Fruit fly (Drosophila melanogaster) whole organism, adult: ENCODE results near the gene Tak1.

Experiments used
- CG7101 ChIP-seq: fragments of 200-800 bp; sonication (Bioruptor generic); optimal IDR thresholded peaks from 2 replicates; lab custom pipeline; 2018; ENCODE audit warnings: missing biosample characterization, mild to moderate bottlenecking, missing genetic modification characterization, moderate library complexity
- kay ChIP-seq: fragments of 200-800 bp; sonication (Bioruptor generic); peaks from one replicate; lab custom pipeline; 2016; ENCODE audit warnings: missing biosample characterization, missing genetic modification characterization, borderline replicate concordance
- ovo ChIP-seq: fragments of 200-800 bp; sonication (Bioruptor generic); optimal IDR thresholded peaks from 2 replicates; lab custom pipeline; 2016; ENCODE audit warnings: missing biosample characterization, missing genetic modification characterization
- tj ChIP-seq: fragments of 200-800 bp; sonication (Bioruptor generic); optimal IDR thresholded peaks from 3 replicates; lab custom pipeline; 2017; ENCODE audit warnings: missing biosample characterization, mild to moderate bottlenecking, missing genetic modification characterization, moderate library complexity

Tak1 gene

dm6 chrX:20466382-20466928, 58.3 kb downstream of the Tak1 start:
- no peak for TF ChIP-seq ovo (GFP tag; lab: Kevin White, UChicago)
- no peak for TF ChIP-seq kay (GFP tag; lab: Kevin White, UChicago)
- no peak for TF ChIP-seq CG7101 (tag; lab: Kevin White, UChicago)
- TF ChIP-seq tj (GFP tag; lab: Kevin White, UChicago): peak; percentile 36
